Worm (Caenorhabditis elegans) whole organism, young adult: ENCODE measurements around the gene str-248.

Experiments used
- B0035.1 ChIP-seq: sonication (generic microtip); optimal IDR thresholded peaks from 2 replicates; lab custom pipeline; 2016; ENCODE audit warnings: missing genetic modification characterization, mild to moderate bottlenecking, missing compliant biosample characterization, missing genotype, missing genetic modification reagents
- C17E4.6 ChIP-seq: fragments of 200-800 bp; sonication (Bioruptor generic); IDR thresholded peaks from 2 replicates; pipeline ENCODE4 v1.3.6; 2022; ENCODE audit warnings: missing genetic modification reagents, missing genetic modification characterization, missing compliant biosample characterization
- F33H1.4 ChIP-seq: fragments of 200-800 bp; sonication (Bioruptor generic); IDR thresholded peaks from 2 replicates; pipeline ENCODE4 v1.3.6; 2022; ENCODE audit warnings: missing genetic modification reagents, missing genetic modification characterization, missing compliant biosample characterization
- F55B11.4 ChIP-seq: sonication (generic microtip); optimal IDR thresholded peaks from 2 replicates; lab custom pipeline; 2016; ENCODE audit warnings: missing compliant biosample characterization, missing genetic modification characterization, borderline replicate concordance; ENCODE audit not compliant: insufficient read depth
- F57A8.1 ChIP-seq: fragments of 200-800 bp; sonication (Bioruptor generic); optimal IDR thresholded peaks from 2 replicates; lab custom pipeline; 2018; ENCODE audit warnings: mild to moderate bottlenecking, missing genetic modification characterization, moderate library complexity, missing compliant biosample characterization
- T07F8.4 ChIP-seq: sonication (generic microtip); optimal IDR thresholded peaks from 2 replicates; lab custom pipeline; 2016; ENCODE audit warnings: mild to moderate bottlenecking, missing genetic modification characterization, moderate library complexity, missing compliant biosample characterization
- T26A5.8 ChIP-seq: sonication (generic microtip); optimal IDR thresholded peaks from 2 replicates; lab custom pipeline; 2016; ENCODE audit warnings: missing genetic modification characterization, missing compliant biosample characterization
- Y56A3A.18 ChIP-seq: fragments of 200-800 bp; sonication (Bioruptor generic); IDR thresholded peaks from 2 replicates; pipeline ENCODE4 v1.3.6; 2022; ENCODE audit warnings: missing genetic modification reagents, missing genetic modification characterization, missing compliant biosample characterization
- ZK185.1 ChIP-seq: sonication (generic microtip); optimal IDR thresholded peaks from 2 replicates; lab custom pipeline; 2016; ENCODE audit warnings: mild to moderate bottlenecking, missing genetic modification characterization, missing compliant biosample characterization; ENCODE audit not compliant: poor library complexity, severe bottlenecking
- aptf-2 ChIP-seq: fragments of 200-800 bp; sonication (Bioruptor generic); conservative IDR thresholded peaks from 2 replicates; pipeline ENCODE4 v1.3.6; 2022; ENCODE audit warnings: missing genetic modification reagents, missing genetic modification characterization, missing compliant biosample characterization
- athp-1 ChIP-seq: sonication (generic microtip); optimal IDR thresholded peaks from 2 replicates; lab custom pipeline; 2017; ENCODE audit warnings: mild to moderate bottlenecking, missing genetic modification characterization, missing compliant biosample characterization
- attf-6 ChIP-seq: fragments of 200-800 bp; sonication (Bioruptor generic); IDR thresholded peaks from 2 replicates; pipeline ENCODE4 v1.3.6; 2022; ENCODE audit warnings: missing genetic modification reagents, missing genetic modification characterization, missing compliant biosample characterization
- bed-2 ChIP-seq: fragments of 200-800 bp; sonication (Bioruptor generic); IDR thresholded peaks from 2 replicates; pipeline ENCODE4 v1.3.6; 2022; ENCODE audit warnings: missing genetic modification reagents, missing genetic modification characterization, missing compliant biosample characterization
- cebp-1 ChIP-seq, 2 experiments: fragments of 200-800 bp in 1 of 2; sonication (Bioruptor generic) in 1 of 2; sonication (generic microtip) in 1 of 2; IDR thresholded peaks in 1 of 2; optimal IDR thresholded peaks in 1 of 2; 2 replicates each; pipeline versions ENCODE4 v1.3.6 to Lab custom; 2017 to 2022; ENCODE audit warnings: missing compliant biosample characterization in 2 of 2, missing genetic modification characterization in 2 of 2, mild to moderate bottlenecking in 1 of 2, missing genetic modification reagents in 1 of 2, moderate library complexity in 1 of 2
- ceh-58 ChIP-seq: fragments of 200-800 bp; sonication (Bioruptor generic); IDR thresholded peaks from 2 replicates; pipeline ENCODE4 v1.3.6; 2022; ENCODE audit warnings: missing genetic modification characterization, missing compliant biosample characterization
- ceh-91 ChIP-seq: fragments of 200-800 bp; sonication (Bioruptor generic); IDR thresholded peaks from 2 replicates; pipeline ENCODE4 v1.3.6; 2022; ENCODE audit warnings: missing genetic modification reagents, missing genetic modification characterization, missing compliant biosample characterization
- dpl-1 ChIP-seq: fragments of 150-350 bp; optimal IDR thresholded peaks from 2 replicates; lab custom pipeline; 2014; ENCODE audit warnings: missing biosample characterization, missing genetic modification reagents, missing genetic modification characterization
- egl-44 ChIP-seq: fragments of 200-800 bp; sonication (Bioruptor generic); IDR thresholded peaks from 2 replicates; pipeline ENCODE4 v1.3.6; 2022; ENCODE audit warnings: missing genetic modification reagents, missing genetic modification characterization, missing compliant biosample characterization
- egrh-3 ChIP-seq: fragments of 200-800 bp; sonication (Bioruptor generic); IDR thresholded peaks from 2 replicates; pipeline ENCODE4 v1.3.6; 2022; ENCODE audit warnings: missing genetic modification reagents, missing genetic modification characterization, missing compliant biosample characterization
- ekl-4 ChIP-seq: fragments of 200-800 bp; sonication (Bioruptor generic); IDR thresholded peaks from 2 replicates; pipeline ENCODE4 v1.3.6; 2022; ENCODE audit warnings: missing genetic modification reagents, missing genetic modification characterization, missing compliant biosample characterization
- hmg-1.2 ChIP-seq: fragments of 200-800 bp; sonication (Bioruptor generic); IDR thresholded peaks from 2 replicates; pipeline ENCODE4 v1.3.6; 2022; ENCODE audit warnings: missing genetic modification reagents, missing genetic modification characterization, missing compliant biosample characterization
- hmg-20 ChIP-seq: fragments of 200-800 bp; sonication (Bioruptor generic); IDR thresholded peaks from 2 replicates; pipeline ENCODE4 v1.3.6; 2022; ENCODE audit warnings: missing genetic modification reagents, missing genetic modification characterization, missing compliant biosample characterization
- hsf-1 ChIP-seq: fragments of 200-800 bp; sonication (Bioruptor generic); IDR thresholded peaks from 2 replicates; pipeline ENCODE4 v1.3.6; 2022; ENCODE audit warnings: missing genetic modification reagents, missing genetic modification characterization, missing compliant biosample characterization
- lin-26 ChIP-seq: fragments of 200-800 bp; sonication (Bioruptor generic); IDR thresholded peaks from 2 replicates; pipeline ENCODE4 v1.3.6; 2022; ENCODE audit warnings: missing genetic modification reagents, missing genetic modification characterization, missing compliant biosample characterization
- madf-3 ChIP-seq: fragments of 200-800 bp; sonication (Bioruptor generic); IDR thresholded peaks from 2 replicates; pipeline ENCODE4 v1.3.6; 2022; ENCODE audit warnings: missing genetic modification reagents, missing genetic modification characterization, missing compliant biosample characterization
- nhr-90 ChIP-seq: sonication (generic microtip); optimal IDR thresholded peaks from 2 replicates; lab custom pipeline; 2016; ENCODE audit warnings: missing genotype, mild to moderate bottlenecking, missing genetic modification characterization, missing compliant biosample characterization
- pbrm-1 ChIP-seq: fragments of 200-800 bp; sonication (Bioruptor generic); IDR thresholded peaks from 2 replicates; pipeline ENCODE4 v1.3.6; 2022; ENCODE audit warnings: missing genetic modification reagents, missing genetic modification characterization, missing compliant biosample characterization
- rcor-1 ChIP-seq: fragments of 200-800 bp; sonication (Bioruptor generic); IDR thresholded peaks from 2 replicates; pipeline ENCODE4 v1.3.6; 2022; ENCODE audit warnings: missing genetic modification reagents, missing genetic modification characterization, missing compliant biosample characterization
- rpc-1 ChIP-seq, 2 experiments: fragments of 150-350 bp in 1 of 2; sonication (generic microtip) in 1 of 2; optimal IDR thresholded peaks; 2 replicates each; lab custom pipeline; 2014 to 2018; ENCODE audit warnings: missing biosample characterization in 1 of 2, missing genetic modification characterization in 1 of 2, missing genetic modification reagents in 1 of 2, missing genotype in 1 of 2
- sdz-38 ChIP-seq: sonication (generic microtip); optimal IDR thresholded peaks from 2 replicates; lab custom pipeline; 2016; ENCODE audit warnings: missing genotype, missing genetic modification characterization, missing compliant biosample characterization
- snpc-1.1 ChIP-seq: sonication (generic microtip); optimal IDR thresholded peaks from 2 replicates; lab custom pipeline; 2017; ENCODE audit warnings: missing genetic modification characterization, mild to moderate bottlenecking, missing compliant biosample characterization, antibody characterized with exemption, moderate library complexity, missing genotype, missing genetic modification reagents; ENCODE audit not compliant: insufficient read depth
- tbp1 ChIP-seq: fragments of 200-800 bp; sonication (Bioruptor generic); optimal IDR thresholded peaks from 2 replicates; lab custom pipeline; 2018; ENCODE audit warnings: mild to moderate bottlenecking, missing genetic modification characterization, missing compliant biosample characterization
- tbx-9 ChIP-seq: sonication (generic microtip); optimal IDR thresholded peaks from 2 replicates; lab custom pipeline; 2016; ENCODE audit warnings: borderline replicate concordance, missing genetic modification characterization, inconsistent platforms, missing compliant biosample characterization
- zfh-2 ChIP-seq: fragments of 200-800 bp; sonication (Bioruptor generic); conservative IDR thresholded peaks from 2 replicates; pipeline ENCODE4 v1.3.6; 2022; ENCODE audit warnings: missing genetic modification reagents, missing genetic modification characterization, missing compliant biosample characterization
- zim-3 ChIP-seq: sonication (generic microtip); optimal IDR thresholded peaks from 2 replicates; lab custom pipeline; 2017; ENCODE audit warnings: mild to moderate bottlenecking, missing genetic modification characterization, moderate library complexity, missing compliant biosample characterization
- ztf-22 ChIP-seq: fragments of 200-800 bp; sonication (Bioruptor generic); optimal IDR thresholded peaks from 2 replicates; lab custom pipeline; 2018; ENCODE audit warnings: mild to moderate bottlenecking, missing genetic modification characterization, moderate library complexity, missing compliant biosample characterization
- ztf-25 ChIP-seq: fragments of 200-800 bp; sonication (Bioruptor generic); IDR thresholded peaks from 2 replicates; pipeline ENCODE4 v1.3.6; 2022; ENCODE audit warnings: missing genetic modification reagents, missing genetic modification characterization, missing compliant biosample characterization
- ztf-26 ChIP-seq: sonication (generic microtip); optimal IDR thresholded peaks from 2 replicates; lab custom pipeline; 2017; ENCODE audit warnings: missing genetic modification characterization, missing compliant biosample characterization
- ztf-3 ChIP-seq: fragments of 200-800 bp; sonication (Bioruptor generic); optimal IDR thresholded peaks from 2 replicates; lab custom pipeline; 2018; ENCODE audit warnings: mild to moderate bottlenecking, missing genetic modification characterization, missing compliant biosample characterization

str-248 gene

ce11 chrV:15614534-15614933, 14.9 kb downstream of the str-248 start:
- TF ChIP-seq ztf-25 (no peak), sdz-38 (tag; lab: Kevin White, UChicago) (no peak), egl-44 (GFP tag; lab: Robert Waterston, UW) (no peak), rcor-1 (GFP tag; lab: Robert Waterston, UW) (no peak), T07F8.4 (tag; lab: Kevin White, UChicago) (no peak), snpc-1.1 (tag; lab: Kevin White, UChicago) (no peak), tbp1 (no peak), attf-6 (GFP tag; lab: Robert Waterston, UW) (no peak), athp-1 (tag; lab: Kevin White, UChicago) (no peak), F33H1.4 (no peak)

ce11 chrV:15612886-15613285, 16.6 kb downstream of the str-248 start, which contains the start of gene str-263:
TSS of gene str-263 (plus strand) at chrV:15613186.
- TF ChIP-seq nhr-90 (tag; lab: Kevin White, UChicago) (no peak), F55B11.4 (tag; lab: Kevin White, UChicago) (no peak), pbrm-1 (GFP tag; lab: Robert Waterston, UW) (no peak), cebp-1 (GFP tag; IDR thresholded peaks at IDR 0.05; lab: Robert Waterston, UW) (no peak), cebp-1 (tag; optimal IDR thresholded peaks at IDR 0.05; lab: Kevin White, UChicago) (no peak), tbx-9 (tag; lab: Kevin White, UChicago) (no peak), T26A5.8 (no peak), egrh-3 (GFP tag; lab: Robert Waterston, UW) (no peak), T07F8.4 (tag; lab: Kevin White, UChicago) (no peak), ceh-91 (GFP tag; lab: Robert Waterston, UW) (no peak), snpc-1.1 (tag; lab: Kevin White, UChicago) (no peak), madf-3 (GFP tag; lab: Robert Waterston, UW) (no peak), C17E4.6 (GFP tag; lab: Robert Waterston, UW) (no peak), Y56A3A.18 (GFP tag; lab: Robert Waterston, UW) (no peak)

ce11 chrV:15610350-15610940, 19.0 kb downstream of the str-248 start, which contains the start of the genes fbxa-153 and str-12:
TSS of gene fbxa-153 (minus strand) at chrV:15610384.
TSS of gene str-12 (plus strand) at chrV:15610890.
- no peak for TF ChIP-seq lin-26
- TF ChIP-seq aptf-2, result no peak
- TF ChIP-seq hmg-20, result no peak
- peak; percentile 23; the same call in 1 of the 2 replicates for TF ChIP-seq hmg-1.2 (GFP tag; lab: Robert Waterston, UW)
- TF ChIP-seq, all 124 proteins: peak for 1

- TF ChIP-seq ztf-26 (tag; lab: Kevin White, UChicago), result no peak
- no peak for TF ChIP-seq bed-2 (GFP tag; lab: Robert Waterston, UW)
- TF ChIP-seq hsf-1 (GFP tag; lab: Robert Waterston, UW), result no peak
- no peak for TF ChIP-seq F57A8.1 (GFP tag; lab: Kevin White, UChicago)
- no peak for TF ChIP-seq ztf-3 (GFP tag; lab: Kevin White, UChicago)
- no peak for TF ChIP-seq rpc-1 (optimal IDR thresholded peaks at IDR 0.05; lab: Kevin White, UChicago)
- TF ChIP-seq rpc-1 (tag; optimal IDR thresholded peaks at IDR 0.05; lab: Kevin White, UChicago), result no peak
- no peak for TF ChIP-seq ztf-22 (GFP tag; lab: Kevin White, UChicago)
- no peak for TF ChIP-seq ekl-4 (GFP tag; lab: Robert Waterston, UW)
- no peak for TF ChIP-seq madf-3 (GFP tag; lab: Robert Waterston, UW)
- TF ChIP-seq ZK185.1 (tag; lab: Kevin White, UChicago), result no peak
- TF ChIP-seq ztf-25, result no peak
- no peak for TF ChIP-seq zim-3 (tag; lab: Kevin White, UChicago)
- no peak for TF ChIP-seq ceh-58 (GFP tag; lab: Robert Waterston, UW)
- TF ChIP-seq zfh-2 (GFP tag; lab: Robert Waterston, UW), result no peak
- no peak for TF ChIP-seq B0035.1 (tag; lab: Kevin White, UChicago)
- no peak for TF ChIP-seq dpl-1 (GFP tag; lab: Kevin White, UChicago)
- TF ChIP-seq, all 124 proteins: peak for 0
These were observed 24.4 kb downstream of the str-248 start, which contains the start of gene fbxa-154 for ce11 chrV:15605045-15605444. TSS of gene fbxa-154 (minus strand) at chrV:15605145.
